Worm (Caenorhabditis elegans): Measurements from ENCODE around the gene xdh-1.

ce11 chrIV:14356120-14356519 is 56.6 kb downstream of the xdh-1 start:
- TF ChIP-seq alr-1 (tag; optimal IDR thresholded peaks at IDR 0.05): no peak
- no peak for TF ChIP-seq ZK546.5 (tag; optimal IDR thresholded peaks at IDR 0.05)
- no peak for TF ChIP-seq blmp-1 (tag; optimal IDR thresholded peaks at IDR 0.05; ENCODE audit: insufficient read depth)
- TF ChIP-seq ama-1 (optimal IDR thresholded peaks at IDR 0.05): no peak
- no peak for TF ChIP-seq nhr-12 (tag; optimal IDR thresholded peaks at IDR 0.05)
- TF ChIP-seq unc-62 (GFP tag; optimal IDR thresholded peaks at IDR 0.05): no peak
- peak; percentile 37 for TF ChIP-seq zag-1 (tag; optimal IDR thresholded peaks at IDR 0.05)
- no peak for TF ChIP-seq nhr-10 (tag; optimal IDR thresholded peaks at IDR 0.05)
- TF ChIP-seq egl-27 (tag; optimal IDR thresholded peaks at IDR 0.05): no peak
- peak; percentile 26 for TF ChIP-seq snpc-4 (tag; optimal IDR thresholded peaks at IDR 0.05)
- no peak for TF ChIP-seq nhr-237 (tag; optimal IDR thresholded peaks at IDR 0.05)
- peak; percentile 8 for TF ChIP-seq nhr-6 (tag; optimal IDR thresholded peaks at IDR 0.05)

Data from whole organism, L2 larva.